Fruit fly (Drosophila melanogaster): Measurements from ENCODE around the gene Snoo.

Snoo gene

DNA sequence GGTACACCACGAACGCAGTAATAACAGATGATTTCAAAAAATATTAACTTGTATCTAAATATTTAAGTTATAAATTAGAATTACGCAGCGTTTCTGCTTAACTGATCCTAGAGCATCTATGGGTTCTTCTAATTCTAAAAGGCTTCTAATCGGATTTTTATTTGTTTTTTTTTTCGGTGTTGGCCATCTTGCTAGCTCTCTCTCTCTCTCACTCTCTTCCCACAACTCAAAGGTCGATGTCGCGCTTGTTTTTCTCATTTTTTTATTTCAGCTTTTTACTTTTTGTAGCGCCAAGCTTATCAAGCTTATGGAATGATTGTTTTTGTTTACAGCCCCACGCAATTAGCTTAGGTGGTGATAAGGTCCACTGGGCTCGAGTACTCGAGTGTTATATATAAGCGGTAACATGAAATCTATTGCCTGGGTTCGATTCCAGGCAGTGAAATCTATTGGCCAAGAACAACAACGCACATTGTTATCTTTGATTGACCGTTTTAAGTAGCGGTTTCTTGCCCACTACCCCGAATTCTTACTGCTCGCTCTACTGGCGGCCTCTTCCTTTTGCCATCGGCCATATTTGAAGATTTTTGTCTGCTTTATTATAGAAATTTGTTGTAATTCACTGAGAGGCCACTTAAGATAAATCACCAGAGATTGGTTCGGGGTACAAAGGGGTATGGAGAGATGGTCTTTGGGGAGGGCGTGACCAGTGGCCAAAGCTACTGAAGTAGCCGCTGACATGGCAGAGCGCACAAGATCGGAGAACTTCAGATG, 57.5 kb downstream of the Snoo start (continued):
- TF ChIP-seq Hey (tag; optimal IDR thresholded peaks at IDR 0.05), result peak; percentile 99
- TF ChIP-seq NC2β (GFP tag; optimal IDR thresholded peaks at IDR 0.05), result no peak
- TF ChIP-seq row (GFP tag; IDR thresholded peaks at IDR 0.05), result peak; percentile 38; the same call in 2 of the 3 replicates
- TF ChIP-seq Hmr (GFP tag; optimal IDR thresholded peaks at IDR 0.05), result no peak
- TF ChIP-seq jigr1 (GFP tag; IDR thresholded peaks at IDR 0.05), result no peak
- peak; percentile 31; the same call in 1 of the 2 replicates for TF ChIP-seq Rfx (GFP tag; IDR thresholded peaks at IDR 0.05)
- TF ChIP-seq Gug (GFP tag; IDR thresholded peaks at IDR 0.05), result 0 out of 4 replicates have a peak, but pooled peaks have one; percentile 9
- TF ChIP-seq Drgx (GFP tag; IDR thresholded peaks at IDR 0.05), result peak; percentile 26; the same call in 1 of the 2 replicates
- TF ChIP-seq lbe (GFP tag; optimal IDR thresholded peaks at IDR 0.05), result peak; percentile 33
- no peak for TF ChIP-seq nmo (GFP tag; optimal IDR thresholded peaks at IDR 0.05)
- peak in 1 of 2 experiments; percentile 88 for TF ChIP-seq Pdp1 (GFP tag; optimal IDR thresholded peaks at IDR 0.05)
- TF ChIP-seq MTF-1 (GFP tag; optimal IDR thresholded peaks at IDR 0.05; ENCODE audit: borderline replicate concordance), result no peak
- TF ChIP-seq Dll (GFP tag; IDR thresholded peaks at IDR 0.05; ENCODE audit: partially characterized antibody), result no peak

DNA sequence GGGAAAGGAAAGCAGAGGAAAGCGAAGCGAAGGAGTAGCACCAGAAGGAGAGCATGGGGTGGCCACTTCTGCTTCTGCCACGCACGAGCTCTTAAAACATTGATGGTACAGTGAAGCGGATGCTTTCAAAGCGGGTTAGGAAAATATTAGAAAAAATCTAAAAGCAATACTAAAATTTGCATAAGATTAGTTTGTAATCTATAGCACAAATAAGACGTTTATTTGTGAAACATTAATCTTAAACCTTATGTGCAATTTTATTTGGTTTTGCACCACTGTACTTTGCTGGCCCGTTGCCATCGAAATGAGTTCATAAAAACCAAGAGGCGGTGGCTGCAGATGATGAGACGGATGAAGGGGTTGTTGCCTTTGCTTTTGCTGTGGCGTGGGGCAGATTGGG, 58.6 kb downstream of the Snoo start:
- TF ChIP-seq CG8765 (GFP tag; IDR thresholded peaks at IDR 0.05) (peak; percentile 70; the same call in 1 of the 2 replicates), her (GFP tag; optimal IDR thresholded peaks at IDR 0.05) (peak; percentile 86), crc (GFP tag; optimal IDR thresholded peaks at IDR 0.05) (peak; percentile 82), Chrac-16 (GFP tag; optimal IDR thresholded peaks at IDR 0.05) (peak; percentile 71), Atf-2 (GFP tag; optimal IDR thresholded peaks at IDR 0.05) (peak; percentile 84), pum (GFP tag; optimal IDR thresholded peaks at IDR 0.05) (peak; percentile 77), fd3F (GFP tag; optimal IDR thresholded peaks at IDR 0.05) (peak; percentile 83), HLH54F (GFP tag; optimal IDR thresholded peaks at IDR 0.05) (peak; percentile 80), slou (GFP tag; optimal IDR thresholded peaks at IDR 0.05) (peak; percentile 85), pita (GFP tag; optimal IDR thresholded peaks at IDR 0.05) (no peak), CG17359 (tag; optimal IDR thresholded peaks at IDR 0.05) (peak; percentile 95), CG6791 (GFP tag; IDR thresholded peaks at IDR 0.05; ENCODE audit: partially characterized antibody) (no peak), sens (GFP tag) (peak; percentile 98), CG3847 (GFP tag; IDR thresholded peaks at IDR 0.05) (peak; percentile 83), gfzf (GFP tag; optimal IDR thresholded peaks at IDR 0.05) (no peak), Bdp1 (GFP tag; optimal IDR thresholded peaks at IDR 0.05) (peak; percentile 65), caup (GFP tag; optimal IDR thresholded peaks at IDR 0.05; ENCODE audit: severe bottlenecking) (peak; percentile 87), CG6175 (GFP tag; IDR thresholded peaks at IDR 0.05) (peak; percentile 47; the same call in 1 of the 3 replicates), CG3995 (GFP tag; optimal IDR thresholded peaks at IDR 0.05) (peak; percentile 0), NFAT (GFP tag; IDR thresholded peaks at IDR 0.05) (peak; percentile 55), Ada2b (GFP tag; IDR thresholded peaks at IDR 0.05) (peak; percentile 87), unc-4 (GFP tag; IDR thresholded peaks at IDR 0.05; ENCODE audit: partially characterized antibody) (no peak), Neu2 (GFP tag; optimal IDR thresholded peaks at IDR 0.05; ENCODE audit: borderline replicate concordance) (no peak), bab2 (GFP tag; optimal IDR thresholded peaks at IDR 0.05) (peak; percentile 79), TFAM (GFP tag; optimal IDR thresholded peaks at IDR 0.05) (peak; percentile 55), Sox100B (GFP tag; optimal IDR thresholded peaks at IDR 0.05) (peak; percentile 85), Hmx (GFP tag; optimal IDR thresholded peaks at IDR 0.05) (no peak), CG6765 (GFP tag; optimal IDR thresholded peaks at IDR 0.05) (peak; percentile 66), ap (GFP tag; IDR thresholded peaks at IDR 0.05) (peak; percentile 87), CG30403 (GFP tag; optimal IDR thresholded peaks at IDR 0.05) (peak; percentile 85), CG34422 (GFP tag; IDR thresholded peaks at IDR 0.05) (peak; percentile 91), Gsc (GFP tag; IDR thresholded peaks at IDR 0.05) (peak; percentile 76), PHDP (tag; optimal IDR thresholded peaks at IDR 0.05) (peak; percentile 88), CG10565 (GFP tag; optimal IDR thresholded peaks at IDR 0.05) (peak; percentile 45), Hr78 (GFP tag; optimal IDR thresholded peaks at IDR 0.05) (peak in 1 of 2 experiments; percentile 59)

Measured in whole organism, embryonic.